Fruit fly (Drosophila melanogaster) whole organism, embryonic: ENCODE data around the gene Cip4.

ENCODE experiments used
- Abd-B ChIP-seq: fragments of 200-800 bp; sonication (Bioruptor generic); optimal IDR thresholded peaks from 2 replicates; lab custom pipeline; 2018; ENCODE audit warnings: missing biosample characterization, mild to moderate bottlenecking, missing genetic modification characterization, moderate library complexity
- Adf1 ChIP-seq: fragments of 200-800 bp; sonication (Bioruptor generic); IDR thresholded peaks from 2 replicates; pipeline ENCODE4 v1.3.6; 2022; ENCODE audit warnings: missing biosample characterization, missing genetic modification characterization
- CG10274 ChIP-seq: fragments of 200-800 bp; sonication (Bioruptor generic); optimal IDR thresholded peaks from 3 replicates; lab custom pipeline; 2017; ENCODE audit warnings: missing biosample characterization, mild to moderate bottlenecking, missing genetic modification characterization
- CG10321 ChIP-seq: fragments of 200-800 bp; sonication (Bioruptor generic); IDR thresholded peaks from 2 replicates; pipeline ENCODE4 v1.3.6; 2022; ENCODE audit warnings: missing biosample characterization, missing genetic modification characterization
- CG11093 ChIP-seq: fragments of 200-800 bp; sonication (Bioruptor generic); IDR thresholded peaks from 3 replicates; pipeline ENCODE4 v1.3.6; 2022; ENCODE audit warnings: missing biosample characterization, missing genetic modification characterization
- CG11456 ChIP-seq: fragments of 200-800 bp; sonication (Bioruptor generic); IDR thresholded peaks from 3 replicates; pipeline ENCODE4 v1.3.6; 2022; ENCODE audit warnings: missing biosample characterization, missing genetic modification characterization
- CG12942 ChIP-seq: fragments of 200-800 bp; sonication (Bioruptor generic); optimal IDR thresholded peaks from 3 replicates; lab custom pipeline; 2016; ENCODE audit warnings: missing biosample characterization, missing genetic modification characterization
- CG13287 ChIP-seq: fragments of 200-800 bp; sonication (Bioruptor generic); IDR thresholded peaks from 2 replicates; pipeline ENCODE4 v1.3.6; 2022; ENCODE audit warnings: missing biosample characterization, missing genetic modification characterization; ENCODE audit not compliant: partially characterized antibody
- CG13424 ChIP-seq: fragments of 200-800 bp; sonication (Bioruptor generic); optimal IDR thresholded peaks from 2 replicates; lab custom pipeline; 2019; ENCODE audit warnings: missing biosample characterization, mild to moderate bottlenecking, missing genetic modification characterization, moderate library complexity
- CG14441 ChIP-seq: fragments of 200-800 bp; sonication (Bioruptor generic); IDR thresholded peaks from 2 replicates; pipeline ENCODE4 v1.3.6; 2022; ENCODE audit warnings: missing biosample characterization, missing genetic modification characterization
- CG15479 ChIP-seq: fragments of 200-800 bp; sonication (Bioruptor generic); optimal IDR thresholded peaks from 3 replicates; lab custom pipeline; 2019; ENCODE audit warnings: missing biosample characterization, mild to moderate bottlenecking, missing genetic modification characterization, moderate library complexity
- CG17359 ChIP-seq: fragments of 200-800 bp; sonication (Bioruptor generic); optimal IDR thresholded peaks from 3 replicates; lab custom pipeline; 2018; ENCODE audit warnings: missing biosample characterization, mild to moderate bottlenecking, missing genetic modification characterization, moderate library complexity
- CG17385 ChIP-seq: fragments of 200-800 bp; sonication (Bioruptor generic); optimal IDR thresholded peaks from 3 replicates; lab custom pipeline; 2018; ENCODE audit warnings: missing biosample characterization, mild to moderate bottlenecking, missing genetic modification characterization
- CG17568 ChIP-seq: fragments of 200-800 bp; sonication (Bioruptor generic); optimal IDR thresholded peaks from 2 replicates; lab custom pipeline; 2018; ENCODE audit warnings: missing biosample characterization, mild to moderate bottlenecking, missing genetic modification characterization, moderate library complexity
- CG18011 ChIP-seq: fragments of 200-800 bp; sonication (Bioruptor generic); optimal IDR thresholded peaks from 2 replicates; lab custom pipeline; 2017; ENCODE audit warnings: missing biosample characterization, missing genetic modification characterization, mild to moderate bottlenecking, moderate library complexity, missing genotype
- CG18619 ChIP-seq: fragments of 200-800 bp; sonication (Bioruptor generic); optimal IDR thresholded peaks from 3 replicates; lab custom pipeline; 2017; ENCODE audit warnings: missing biosample characterization, mild to moderate bottlenecking, missing genetic modification characterization
- CG4820 ChIP-seq: fragments of 200-800 bp; sonication (Bioruptor generic); optimal IDR thresholded peaks from 3 replicates; lab custom pipeline; 2016; ENCODE audit warnings: missing biosample characterization, missing genetic modification characterization
- CG6654 ChIP-seq: fragments of 200-800 bp; sonication (Bioruptor generic); optimal IDR thresholded peaks from 2 replicates; lab custom pipeline; 2017; ENCODE audit warnings: missing biosample characterization, mild to moderate bottlenecking, missing genetic modification characterization
- CG6683 ChIP-seq: fragments of 200-800 bp; sonication (Bioruptor generic); optimal IDR thresholded peaks from 2 replicates; lab custom pipeline; 2017; ENCODE audit warnings: missing biosample characterization, mild to moderate bottlenecking, missing genetic modification characterization, missing genetic modification reagents
- CG7372 ChIP-seq: fragments of 200-800 bp; sonication (Bioruptor generic); IDR thresholded peaks from 2 replicates; pipeline ENCODE4 v1.3.6; 2022; ENCODE audit warnings: missing biosample characterization, missing genetic modification characterization
- CG9609 ChIP-seq: fragments of 200-800 bp; sonication (Bioruptor generic); optimal IDR thresholded peaks from 3 replicates; lab custom pipeline; 2016; ENCODE audit warnings: missing biosample characterization, missing genetic modification characterization
- CHES-1-like ChIP-seq: fragments of 200-800 bp; sonication (Bioruptor generic); optimal IDR thresholded peaks from 2 replicates; lab custom pipeline; 2016; ENCODE audit warnings: missing biosample characterization, missing genetic modification characterization
- Camta ChIP-seq: fragments of 200-800 bp; sonication (Bioruptor generic); optimal IDR thresholded peaks from 2 replicates; lab custom pipeline; 2016; ENCODE audit warnings: missing biosample characterization, missing genetic modification characterization
- Fer3 ChIP-seq: fragments of 200-800 bp; sonication (Bioruptor generic); optimal IDR thresholded peaks from 2 replicates; lab custom pipeline; 2018; ENCODE audit warnings: missing biosample characterization, mild to moderate bottlenecking, missing genetic modification characterization, moderate library complexity
- Gsc ChIP-seq: fragments of 200-800 bp; sonication (Bioruptor generic); IDR thresholded peaks from 2 replicates; pipeline ENCODE4 v1.3.6; 2022; ENCODE audit warnings: missing biosample characterization, missing genetic modification characterization
- HLHmδ ChIP-seq: fragments of 200-800 bp; sonication (Bioruptor generic); optimal IDR thresholded peaks from 2 replicates; lab custom pipeline; 2018; ENCODE audit warnings: missing biosample characterization, mild to moderate bottlenecking, missing genetic modification characterization, moderate library complexity
- Hmr ChIP-seq: fragments of 200-800 bp; sonication (Bioruptor generic); optimal IDR thresholded peaks from 3 replicates; lab custom pipeline; 2017; ENCODE audit warnings: mild to moderate bottlenecking, missing biosample characterization, missing genetic modification reagents, missing genetic modification characterization
- Mad ChIP-seq: fragments of 200-800 bp; sonication (Bioruptor generic); optimal IDR thresholded peaks from 2 replicates; lab custom pipeline; 2016; ENCODE audit warnings: missing biosample characterization, missing genetic modification characterization
- NFAT ChIP-seq: fragments of 200-800 bp; sonication (Bioruptor generic); IDR thresholded peaks from 2 replicates; pipeline ENCODE4 v1.3.6; 2022; ENCODE audit warnings: missing biosample characterization, missing genetic modification characterization
- NfI ChIP-seq: fragments of 200-800 bp; sonication (Bioruptor generic); optimal IDR thresholded peaks from 3 replicates; lab custom pipeline; 2018; ENCODE audit warnings: missing biosample characterization, mild to moderate bottlenecking, missing genetic modification characterization, moderate library complexity
- Oaz ChIP-seq: fragments of 200-800 bp; sonication (Bioruptor generic); IDR thresholded peaks from 2 replicates; pipeline ENCODE4 v1.3.6; 2022; ENCODE audit warnings: missing biosample characterization, missing genetic modification characterization
- Oli ChIP-seq: fragments of 200-800 bp; sonication (Bioruptor generic); optimal IDR thresholded peaks from 2 replicates; lab custom pipeline; 2018; ENCODE audit warnings: missing biosample characterization, mild to moderate bottlenecking, missing genetic modification characterization, moderate library complexity
- Side ChIP-seq: fragments of 200-800 bp; sonication (Bioruptor generic); optimal IDR thresholded peaks from 2 replicates; lab custom pipeline; 2016; ENCODE audit warnings: missing biosample characterization, missing genetic modification characterization
- Sin3A ChIP-seq: fragments of >200 bp; optimal IDR thresholded peaks from 2 replicates; lab custom pipeline; 2018
- Sry-β ChIP-seq: fragments of 200-800 bp; sonication (Bioruptor generic); optimal IDR thresholded peaks from 2 replicates; lab custom pipeline; 2018; ENCODE audit warnings: missing biosample characterization, mild to moderate bottlenecking, missing genetic modification characterization, moderate library complexity
- Sry-δ ChIP-seq: fragments of 200-800 bp; sonication (Bioruptor generic); optimal IDR thresholded peaks from 2 replicates; lab custom pipeline; 2016; ENCODE audit warnings: missing biosample characterization, missing genetic modification characterization
- btn ChIP-seq: fragments of 200-800 bp; sonication (Bioruptor generic); optimal IDR thresholded peaks from 2 replicates; lab custom pipeline; 2016; ENCODE audit warnings: missing biosample characterization, missing genetic modification characterization
- cg ChIP-seq: fragments of 200-800 bp; sonication (Bioruptor generic); optimal IDR thresholded peaks from 3 replicates; lab custom pipeline; 2019; ENCODE audit warnings: missing biosample characterization, mild to moderate bottlenecking, missing genetic modification characterization, moderate library complexity
- exex ChIP-seq: fragments of 200-800 bp; sonication (Bioruptor generic); optimal IDR thresholded peaks from 4 replicates; lab custom pipeline; 2018; ENCODE audit warnings: missing biosample characterization, mild to moderate bottlenecking, missing genetic modification characterization, moderate library complexity
- ham ChIP-seq: fragments of 200-800 bp; sonication (Bioruptor generic); IDR thresholded peaks from 2 replicates; pipeline ENCODE4 v1.3.6; 2022; ENCODE audit warnings: missing biosample characterization, missing genetic modification characterization
- ind ChIP-seq: fragments of 200-800 bp; sonication (Bioruptor generic); optimal IDR thresholded peaks from 3 replicates; lab custom pipeline; 2016; ENCODE audit warnings: missing biosample characterization, missing genetic modification characterization
- insv ChIP-seq, 2 experiments: fragments of 200-800 bp; sonication (Bioruptor generic); optimal IDR thresholded peaks; 3 replicates each; lab custom pipeline; 2016 to 2018; ENCODE audit warnings: missing biosample characterization in 2 of 2, missing genetic modification characterization in 2 of 2
- lilli ChIP-seq: fragments of 200-800 bp; sonication (Bioruptor generic); optimal IDR thresholded peaks from 3 replicates; lab custom pipeline; 2016; ENCODE audit warnings: missing biosample characterization, missing genetic modification characterization
- nom ChIP-seq: fragments of 200-800 bp; sonication (Bioruptor generic); optimal IDR thresholded peaks from 2 replicates; lab custom pipeline; 2017; ENCODE audit warnings: missing biosample characterization, missing genetic modification characterization, mild to moderate bottlenecking, moderate library complexity, missing genetic modification reagents
- pan ChIP-seq, 4 experiments: fragments of >200 bp in 3 of 4; fragments of 200-800 bp in 1 of 4; sonication (Bioruptor generic) in 1 of 4; optimal IDR thresholded peaks in 3 of 4; IDR thresholded peaks in 1 of 4; 2 replicates each; pipeline versions ENCODE4 v1.3.6 to Lab custom; 2017 to 2022; ENCODE audit warnings: missing biosample characterization in 2 of 4, missing genetic modification characterization in 2 of 4, mixed read lengths in 1 of 4
- peb ChIP-seq: fragments of 200-800 bp; sonication (Bioruptor generic); IDR thresholded peaks from 2 replicates; pipeline ENCODE4 v1.3.6; 2022; ENCODE audit warnings: missing biosample characterization, missing genetic modification characterization
- slou ChIP-seq: fragments of 200-800 bp; sonication (Bioruptor generic); optimal IDR thresholded peaks from 3 replicates; lab custom pipeline; 2016; ENCODE audit warnings: missing biosample characterization, missing genetic modification characterization
- sr ChIP-seq: fragments of 200-800 bp; sonication (Bioruptor generic); IDR thresholded peaks from 3 replicates; pipeline ENCODE4 v1.3.6; 2022; ENCODE audit warnings: missing biosample characterization, missing genetic modification characterization
- tgo ChIP-seq: fragments of 200-800 bp; sonication (Bioruptor generic); IDR thresholded peaks from 3 replicates; pipeline ENCODE4 v1.3.6; 2022; ENCODE audit warnings: missing biosample characterization, missing genetic modification characterization
- toy ChIP-seq: fragments of 200-800 bp; sonication (Bioruptor generic); IDR thresholded peaks from 2 replicates; pipeline ENCODE4 v1.3.6; 2022; ENCODE audit warnings: missing biosample characterization, missing genetic modification characterization

Gene Cip4

dm6 chr3L:4403180-4403769, 39.4 kb upstream of the Cip4 start, which contains the start of gene Syx17 (continued):
- no peak for TF ChIP-seq CG7372 (GFP tag; lab: Robert Waterston, UW)
- no peak for TF ChIP-seq toy (GFP tag; lab: Robert Waterston, UW)
- TF ChIP-seq exex (tag; lab: Kevin White, UChicago), result peak; percentile 51
- TF ChIP-seq CG13287 (GFP tag; lab: Robert Waterston, UW), result peak; percentile 91
- peak; percentile 46 for TF ChIP-seq CG13424 (tag; lab: Kevin White, UChicago)
- peak; percentile 53 for TF ChIP-seq Sin3A (lab: Kevin White, UChicago)
- TF ChIP-seq CG6683, result no peak
- no peak for TF ChIP-seq sr (GFP tag; lab: Robert Waterston, UW)
- TF ChIP-seq CG4820, result peak; percentile 21
- TF ChIP-seq CG10321, result no peak
- peak; percentile 97 for TF ChIP-seq Sry-δ (GFP tag; lab: Kevin White, UChicago)
- TF ChIP-seq CG17385 (GFP tag; lab: Kevin White, UChicago), result peak; percentile 18
- TF ChIP-seq Fer3 (tag; lab: Kevin White, UChicago), result peak; percentile 38
- no peak for TF ChIP-seq CG11093
- TF ChIP-seq CG11456 (GFP tag; lab: Robert Waterston, UW), result peak; percentile 63; the same call in 2 of the 3 replicates
- TF ChIP-seq CG10274, result no peak
- TF ChIP-seq pan (optimal IDR thresholded peaks at IDR 0.05; lab: Kevin White, UChicago), result no peak
- TF ChIP-seq pan (GFP tag; optimal IDR thresholded peaks at IDR 0.05 in 1 of 2, IDR thresholded peaks at IDR 0.05 in 1 of 2), result peak in 1 of 2 experiments; percentile 31
- no peak for TF ChIP-seq Oaz (GFP tag; lab: Robert Waterston, UW)
- peak; percentile 32 for TF ChIP-seq ind (GFP tag; lab: Kevin White, UChicago)
- TF ChIP-seq CG9609 (GFP tag; lab: Kevin White, UChicago), result peak; percentile 34
- peak; percentile 91 for TF ChIP-seq CG15479 (GFP tag; lab: Kevin White, UChicago)
- peak; percentile 20; the same call in 1 of the 3 replicates for TF ChIP-seq tgo (GFP tag; lab: Robert Waterston, UW)
- peak; percentile 73 for TF ChIP-seq Mad (GFP tag; lab: Kevin White, UChicago)
- peak; percentile 34 for TF ChIP-seq NfI (GFP tag; lab: Kevin White, UChicago)
- TF ChIP-seq CG18619 (GFP tag; lab: Kevin White, UChicago), result peak; percentile 29
- no peak for TF ChIP-seq CG6654
- no peak for TF ChIP-seq cg (GFP tag; lab: Kevin White, UChicago)
- TF ChIP-seq Side (GFP tag; lab: Kevin White, UChicago), result peak; percentile 59
- TF ChIP-seq ham (GFP tag; lab: Robert Waterston, UW), result no peak
- TF ChIP-seq CG17359 (tag; lab: Kevin White, UChicago), result peak; percentile 56
- TF ChIP-seq Oli (tag; lab: Kevin White, UChicago), result peak; percentile 46
- no peak; the same call in 1 of the 2 replicates for TF ChIP-seq peb (GFP tag; lab: Robert Waterston, UW)
- TF ChIP-seq Adf1 (GFP tag; lab: Robert Waterston, UW), result peak; percentile 43
- peak; percentile 6 for TF ChIP-seq nom (GFP tag; lab: Kevin White, UChicago)
- peak; percentile 17 for TF ChIP-seq CG12942
- TF ChIP-seq Camta (GFP tag; lab: Kevin White, UChicago), result peak; percentile 52
- peak; percentile 29 for TF ChIP-seq CG18011 (GFP tag; lab: Kevin White, UChicago)
- TF ChIP-seq CHES-1-like (GFP tag; lab: Kevin White, UChicago), result peak; percentile 87
- peak; percentile 35 for TF ChIP-seq Sry-β (GFP tag; lab: Kevin White, UChicago)
- no peak for TF ChIP-seq HLHmδ
- peak; percentile 48 for TF ChIP-seq Abd-B (GFP tag; lab: Kevin White, UChicago)
- no peak; the same call in 1 of the 2 replicates for TF ChIP-seq NFAT (GFP tag; lab: Robert Waterston, UW)
- TF ChIP-seq lilli (GFP tag; lab: Kevin White, UChicago), result peak; percentile 78
- TF ChIP-seq CG17568 (GFP tag; lab: Kevin White, UChicago), result peak; percentile 24
- no peak for TF ChIP-seq btn (GFP tag; lab: Kevin White, UChicago)
- TF ChIP-seq Gsc, result no peak
- peak; percentile 72 for TF ChIP-seq Hmr
- TF ChIP-seq slou (GFP tag; lab: Kevin White, UChicago), result peak; percentile 28
- 0 out of 2 replicates have a peak, but pooled peaks have one; percentile 6 for TF ChIP-seq CG14441 (GFP tag; lab: Robert Waterston, UW)
- TF ChIP-seq insv (GFP tag; optimal IDR thresholded peaks at IDR 0.05; lab: Kevin White, UChicago), result peak in 1 of 2 experiments; percentile 36
